Fruit fly (Drosophila melanogaster) whole organism, prepupa: Measurements from ENCODE around the gene ntc.

Experiments used
- CG11762 ChIP-seq: fragments of 200-800 bp; sonication (Bioruptor generic); optimal IDR thresholded peaks from 3 replicates; lab custom pipeline; 2016; ENCODE audit warnings: missing biosample characterization, missing genetic modification characterization; ENCODE audit not compliant: insufficient read depth
- CG6808 ChIP-seq: fragments of 200-800 bp; sonication (Bioruptor generic); optimal IDR thresholded peaks from 3 replicates; lab custom pipeline; 2017; ENCODE audit warnings: missing biosample characterization, missing genetic modification characterization, mild to moderate bottlenecking, moderate library complexity, missing genetic modification reagents
- Eip93F ChIP-seq: fragments of 200-800 bp; sonication (Bioruptor generic); optimal IDR thresholded peaks from 2 replicates; lab custom pipeline; 2016; ENCODE audit warnings: missing biosample characterization, mild to moderate bottlenecking, missing genetic modification characterization
- Gug ChIP-seq: fragments of 200-800 bp; sonication (Bioruptor generic); IDR thresholded peaks from 2 replicates; pipeline ENCODE4 v1.3.6; 2022; ENCODE audit warnings: missing biosample characterization, missing genetic modification characterization
- Lpt ChIP-seq: fragments of 200-800 bp; sonication (Bioruptor generic); optimal IDR thresholded peaks from 3 replicates; lab custom pipeline; 2016; ENCODE audit warnings: missing biosample characterization, missing genetic modification characterization
- achi ChIP-seq: fragments of 200-800 bp; sonication (Bioruptor generic); optimal IDR thresholded peaks from 3 replicates; lab custom pipeline; 2016; ENCODE audit warnings: missing biosample characterization, missing genetic modification characterization
- dac ChIP-seq: fragments of 200-800 bp; sonication (Bioruptor generic); optimal IDR thresholded peaks from 2 replicates; lab custom pipeline; 2017; ENCODE audit warnings: missing biosample characterization, mild to moderate bottlenecking, missing genetic modification characterization
- net ChIP-seq: fragments of 200-800 bp; sonication (Bioruptor generic); optimal IDR thresholded peaks from 3 replicates; lab custom pipeline; 2016; ENCODE audit warnings: missing biosample characterization, missing genetic modification characterization

DNA sequence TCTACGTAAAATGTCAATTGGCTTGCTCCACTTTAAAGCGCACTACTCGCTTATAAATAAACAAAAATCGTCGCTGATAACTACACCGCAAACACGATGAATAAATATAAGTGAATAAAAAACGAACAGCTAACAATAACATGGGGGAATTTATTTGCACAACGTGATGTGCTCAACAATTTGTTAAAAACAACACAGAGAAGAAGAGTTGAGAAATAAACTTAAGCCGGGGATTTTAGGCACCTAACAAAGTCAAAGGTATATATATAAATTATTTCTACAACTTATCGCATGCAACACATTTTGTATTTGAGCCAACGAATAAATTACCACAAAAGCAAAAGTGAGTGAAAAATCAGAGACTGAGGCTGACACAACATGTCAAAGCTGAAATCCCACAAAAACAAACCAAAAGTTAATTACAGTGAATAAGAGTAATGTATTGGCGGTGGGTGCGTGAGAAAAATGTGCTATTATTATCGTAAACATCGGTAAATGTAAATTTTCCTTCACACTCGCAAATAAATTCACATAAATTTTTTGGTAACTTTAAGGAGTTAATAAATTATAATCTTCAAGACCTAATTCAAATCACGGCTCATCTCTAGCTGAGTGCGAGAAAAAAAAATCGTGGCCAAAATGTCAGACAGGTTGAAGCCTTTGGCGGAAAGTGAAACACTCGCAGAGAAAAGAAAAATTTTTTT, 33.8 kb downstream of the ntc start:
- TF ChIP-seq Lpt (GFP tag; lab: Kevin White, UChicago) (peak; percentile 56), Gug (GFP tag; lab: Robert Waterston, UW) (no peak), CG6808 (GFP tag; lab: Kevin White, UChicago) (no peak), Eip93F (no peak), net (peak; percentile 26), achi (GFP tag; lab: Kevin White, UChicago) (peak; percentile 37), CG11762 (no peak), dac (GFP tag; lab: Kevin White, UChicago) (no peak)
